Fruit fly (Drosophila melanogaster): ENCODE results near the gene Ald1.

DNA sequence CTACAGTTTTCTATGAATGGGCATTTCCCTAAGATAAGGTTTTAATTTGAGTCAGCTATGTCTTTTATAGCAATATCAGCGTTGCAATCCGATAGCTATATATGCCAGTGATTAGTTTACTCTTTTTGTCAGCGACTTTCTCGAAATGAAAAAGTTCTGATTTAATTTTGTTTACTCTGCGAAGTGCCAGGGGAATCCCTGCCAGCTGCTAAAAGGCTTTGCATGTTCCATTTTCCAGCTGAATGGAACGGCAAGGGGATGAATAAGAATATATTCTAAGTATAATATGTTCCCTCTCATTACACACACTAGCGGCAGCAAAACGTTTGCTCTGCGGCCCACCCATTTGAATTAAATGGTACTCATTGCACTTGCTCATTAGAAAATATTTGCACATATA, 11.6 kb downstream of the Ald1 start:
- TF ChIP-seq psq (optimal IDR thresholded peaks at IDR 0.05) (no peak), Dll (optimal IDR thresholded peaks at IDR 0.05) (no peak), usp (GFP tag; optimal IDR thresholded peaks at IDR 0.05) (no peak), pan (optimal IDR thresholded peaks at IDR 0.05) (no peak)

All from whole organism.